ENCODE assay signal across 2 fruit fly cellular contexts in genomic region chr3R:26546324-26546922, dm6.
TF ChIP-seq lines count a peak whose summit lies in the region.

No protein-coding gene starts in this region.

TF ChIP-seq in whole organism, adult, 20 proteins besides CTCF, POLR2A, EP300 and RAD21:
- TF ChIP-seq tj (GFP tag; optimal IDR thresholded peaks at IDR 0.05; lab: Kevin White, UChicago) = peak; percentile 98
- no peak for TF ChIP-seq Clk (GFP tag; optimal IDR thresholded peaks at IDR 0.05; lab: Kevin White, UChicago)
- peak; percentile 44 for TF ChIP-seq bab1 (GFP tag; optimal IDR thresholded peaks at IDR 0.05; lab: Kevin White, UChicago)
- TF ChIP-seq cnc (optimal IDR thresholded peaks at IDR 0.05; lab: Kevin White, UChicago) = no peak
- TF ChIP-seq CG33017 (tag; optimal IDR thresholded peaks at IDR 0.05; lab: Kevin White, UChicago) = no peak
- TF ChIP-seq cic (GFP tag; optimal IDR thresholded peaks at IDR 0.05; lab: Kevin White, UChicago) = no peak

TF ChIP-seq in whole organism, prepupa, 60 proteins besides CTCF, POLR2A, EP300 and RAD21:
- TF ChIP-seq Eip78C (GFP tag; lab: Kevin White, UChicago) (peak; percentile 16), CG32006 (GFP tag; optimal IDR thresholded peaks at IDR 0.05; lab: Kevin White, UChicago) (peak; percentile 1), CG6276 (GFP tag; optimal IDR thresholded peaks at IDR 0.05; lab: Kevin White, UChicago) (no peak), spab (GFP tag; optimal IDR thresholded peaks at IDR 0.05; lab: Kevin White, UChicago) (no peak), CG9139 (GFP tag; optimal IDR thresholded peaks at IDR 0.05; lab: Kevin White, UChicago) (no peak)
